Fruit fly (Drosophila melanogaster): ENCODE measurements around the gene FucT6.

- no peak for TF ChIP-seq so (GFP tag; IDR thresholded peaks at IDR 0.05)
- no peak for TF ChIP-seq CG10543 (GFP tag; optimal IDR thresholded peaks at IDR 0.05)
- no peak for TF ChIP-seq CG18619 (GFP tag; optimal IDR thresholded peaks at IDR 0.05)
These were observed 25.3 kb downstream of the FucT6 start for dm6 chrX:11684462-11684861.

Measured in whole organism, embryonic.